Worm (Caenorhabditis elegans): ENCODE measurements around the gene F49F1.10.

Gene F49F1.10

ce11 chrIV:4096940-4097339 is 42.0 kb downstream of the F49F1.10 start:
- TF ChIP-seq skn-1 (tag; optimal IDR thresholded peaks at IDR 0.05) (peak; percentile 58), pag-3 (tag; optimal IDR thresholded peaks at IDR 0.05; ENCODE audit: borderline replicate concordance, insufficient read depth) (no peak), nhr-71 (tag; optimal IDR thresholded peaks at IDR 0.05) (no peak), Y116A8C.19 (tag; optimal IDR thresholded peaks at IDR 0.05; ENCODE audit: borderline replicate concordance) (no peak)

ce11 chrIV:4094364-4094763 is 44.6 kb downstream of the F49F1.10 start:
- no peak for TF ChIP-seq isw-1 (GFP tag; IDR thresholded peaks at IDR 0.05)
- no peak for TF ChIP-seq ztf-11 (tag; optimal IDR thresholded peaks at IDR 0.05)
- TF ChIP-seq nhr-47 (tag; optimal IDR thresholded peaks at IDR 0.05), result no peak
- TF ChIP-seq vab-15 (tag; optimal IDR thresholded peaks at IDR 0.05), result no peak
- TF ChIP-seq lin-35 (GFP tag; optimal IDR thresholded peaks at IDR 0.05), result no peak
- TF ChIP-seq C34B4.2 (tag; optimal IDR thresholded peaks at IDR 0.05), result no peak
- peak; percentile 24 for TF ChIP-seq lin-14 (GFP tag; optimal IDR thresholded peaks at IDR 0.05)
- TF ChIP-seq nhr-71 (tag; optimal IDR thresholded peaks at IDR 0.05), result peak; percentile 9
- no peak for TF ChIP-seq fkh-10 (GFP tag; optimal IDR thresholded peaks at IDR 0.05)
- TF ChIP-seq nhr-19 (GFP tag; conservative IDR thresholded peaks at IDR 0.05), result 0 out of 2 replicates have a peak, but pooled peaks have one; percentile 4
- TF ChIP-seq hlh-4 (tag; optimal IDR thresholded peaks at IDR 0.05), result no peak
- no peak for TF ChIP-seq hpl-2 (GFP tag; optimal IDR thresholded peaks at IDR 0.05)

ce11 chrIV:4093087-4093486 is 45.8 kb downstream of the F49F1.10 start:
- peak; percentile 60 to 62 for TF ChIP-seq lin-35 (GFP tag; optimal IDR thresholded peaks at IDR 0.05)
- TF ChIP-seq nhr-19 (GFP tag; conservative IDR thresholded peaks at IDR 0.05), result peak; percentile 77
- peak; percentile 39 to 69 (median 67) for TF ChIP-seq ceh-82 (tag; optimal IDR thresholded peaks at IDR 0.05)
- no peak for TF ChIP-seq blmp-1 (tag; optimal IDR thresholded peaks at IDR 0.05)
- no peak for TF ChIP-seq ces-1 (GFP tag; optimal IDR thresholded peaks at IDR 0.05)
- TF ChIP-seq nhr-84 (tag; optimal IDR thresholded peaks at IDR 0.05), result no peak
- peak; percentile 3 for TF ChIP-seq nhr-77 (tag; optimal IDR thresholded peaks at IDR 0.05)
- peak; percentile 70 for TF ChIP-seq ztf-4 (tag; optimal IDR thresholded peaks at IDR 0.05)
- TF ChIP-seq Y116A8C.19 (tag; optimal IDR thresholded peaks at IDR 0.05; ENCODE audit: borderline replicate concordance), result no peak
- TF ChIP-seq ceh-90 (tag; optimal IDR thresholded peaks at IDR 0.05), result no peak
- peak; percentile 67 for TF ChIP-seq mep-1 (tag; optimal IDR thresholded peaks at IDR 0.05)
- no peak for TF ChIP-seq C34B4.2 (tag; optimal IDR thresholded peaks at IDR 0.05)
- peak; percentile 80 for TF ChIP-seq rnt-1 (tag; optimal IDR thresholded peaks at IDR 0.05)
- no peak for TF ChIP-seq vab-15 (tag; optimal IDR thresholded peaks at IDR 0.05)
- peak; percentile 53 for TF ChIP-seq pax-3 (tag; optimal IDR thresholded peaks at IDR 0.05)
- TF ChIP-seq unc-62 (GFP tag; optimal IDR thresholded peaks at IDR 0.05), result no peak
- TF ChIP-seq hpl-2 (GFP tag; optimal IDR thresholded peaks at IDR 0.05), result no peak
- peak; percentile 60; the same call in 1 of the 2 replicates for TF ChIP-seq grh-1 (GFP tag; IDR thresholded peaks at IDR 0.05)
- TF ChIP-seq sup-37 (GFP tag; optimal IDR thresholded peaks at IDR 0.05), result no peak
- TF ChIP-seq fkh-4 (tag; optimal IDR thresholded peaks at IDR 0.05; ENCODE audit: borderline replicate concordance), result no peak
- TF ChIP-seq snu-23 (GFP tag; optimal IDR thresholded peaks at IDR 0.05), result peak; percentile 91
- TF ChIP-seq efl-1 (optimal IDR thresholded peaks at IDR 0.05), result peak; percentile 75 to 85
- peak; percentile 35 to 94 for TF ChIP-seq efl-1 (GFP tag; optimal IDR thresholded peaks at IDR 0.05 in 1 of 2)
- TF ChIP-seq ceh-63 (GFP tag; optimal IDR thresholded peaks at IDR 0.05), result no peak
- no peak for TF ChIP-seq sox-4 (tag; optimal IDR thresholded peaks at IDR 0.05)
- peak; percentile 64 for TF ChIP-seq ceh-88 (GFP tag; IDR thresholded peaks at IDR 0.05)
- peak; percentile 24 for TF ChIP-seq elt-2 (tag; optimal IDR thresholded peaks at IDR 0.05)
- peak; percentile 96 for TF ChIP-seq lin-14 (GFP tag; optimal IDR thresholded peaks at IDR 0.05)
- no peak for TF ChIP-seq nhr-28 (tag; optimal IDR thresholded peaks at IDR 0.05)
- TF ChIP-seq hlh-4 (tag; optimal IDR thresholded peaks at IDR 0.05), result no peak
- peak in 1 of 2 experiments; percentile 45 for TF ChIP-seq ztf-11 (tag; optimal IDR thresholded peaks at IDR 0.05)
- TF ChIP-seq mab-9 (GFP tag; IDR thresholded peaks at IDR 0.05), result peak; percentile 56; the same call in 1 of the 2 replicates
- no peak for TF ChIP-seq nhr-12 (tag; optimal IDR thresholded peaks at IDR 0.05)
- TF ChIP-seq swsn-7 (tag; optimal IDR thresholded peaks at IDR 0.05), result peak; percentile 88
- peak; percentile 38 for TF ChIP-seq irx-1 (tag; optimal IDR thresholded peaks at IDR 0.05)
- peak; percentile 71 for TF ChIP-seq isw-1 (GFP tag; IDR thresholded peaks at IDR 0.05)
- TF ChIP-seq ama-1 (optimal IDR thresholded peaks at IDR 0.05), result no peak
- no peak for TF ChIP-seq unc-98 (GFP tag; IDR thresholded peaks at IDR 0.05)
- TF ChIP-seq F16B12.6 (tag; optimal IDR thresholded peaks at IDR 0.05), result peak; percentile 46
- peak; percentile 71 for TF ChIP-seq fos-1 (tag; optimal IDR thresholded peaks at IDR 0.05)
- peak; percentile 84 for TF ChIP-seq nhr-20 (tag; optimal IDR thresholded peaks at IDR 0.05)
- TF ChIP-seq pag-3 (tag; optimal IDR thresholded peaks at IDR 0.05; ENCODE audit: borderline replicate concordance, insufficient read depth), result no peak
- TF ChIP-seq zip-4 (GFP tag; optimal IDR thresholded peaks at IDR 0.05), result no peak
